Fruit fly (Drosophila melanogaster): ENCODE data around the gene JMJD7.

The JMJD7 gene

dm6 chr3L:13403141-13403867 lies 46.8 kb downstream of the JMJD7 start (continued):
- TF ChIP-seq CG17359 (tag; optimal IDR thresholded peaks at IDR 0.05) (no peak), usp (GFP tag; optimal IDR thresholded peaks at IDR 0.05) (no peak), Blimp-1 (GFP tag; optimal IDR thresholded peaks at IDR 0.05) (peak; percentile 36), pfk (GFP tag; optimal IDR thresholded peaks at IDR 0.05) (no peak), Dek (tag; optimal IDR thresholded peaks at IDR 0.05) (no peak), gcm2 (GFP tag; optimal IDR thresholded peaks at IDR 0.05) (no peak), CG15269 (tag; optimal IDR thresholded peaks at IDR 0.05) (no peak), ac (GFP tag; optimal IDR thresholded peaks at IDR 0.05) (no peak), CG4707 (GFP tag; optimal IDR thresholded peaks at IDR 0.05) (no peak), sob (GFP tag; IDR thresholded peaks at IDR 0.05) (no peak), otp (GFP tag; IDR thresholded peaks at IDR 0.05) (no peak), CG11695 (GFP tag; IDR thresholded peaks at IDR 0.05) (no peak), Gsc (GFP tag; IDR thresholded peaks at IDR 0.05) (no peak), CG8765 (GFP tag; IDR thresholded peaks at IDR 0.05) (no peak), Ets97D (GFP tag; optimal IDR thresholded peaks at IDR 0.05) (no peak), Adf1 (GFP tag; IDR thresholded peaks at IDR 0.05) (no peak), CG13287 (GFP tag; IDR thresholded peaks at IDR 0.05; ENCODE audit: partially characterized antibody) (0 out of 2 replicates have a peak, but pooled peaks have one; percentile 21), bcd (GFP tag; optimal IDR thresholded peaks at IDR 0.05) (peak; percentile 21), CG12236 (GFP tag; optimal IDR thresholded peaks at IDR 0.05) (no peak), ara (GFP tag; IDR thresholded peaks at IDR 0.05) (no peak), Hey (tag; optimal IDR thresholded peaks at IDR 0.05) (no peak), CG1602 (GFP tag; optimal IDR thresholded peaks at IDR 0.05) (no peak), vnd (GFP tag; IDR thresholded peaks at IDR 0.05; ENCODE audit: partially characterized antibody) (no peak), CG2712 (tag; optimal IDR thresholded peaks at IDR 0.05) (peak; percentile 70), btn (GFP tag; optimal IDR thresholded peaks at IDR 0.05) (no peak), NfI (GFP tag; optimal IDR thresholded peaks at IDR 0.05) (no peak), Dad (GFP tag; optimal IDR thresholded peaks at IDR 0.05) (no peak), Dbx (GFP tag; IDR thresholded peaks at IDR 0.05) (no peak), ci (GFP tag; IDR thresholded peaks at IDR 0.05) (no peak), Hsf (GFP tag; optimal IDR thresholded peaks at IDR 0.05) (no peak), sr (GFP tag; IDR thresholded peaks at IDR 0.05) (peak; percentile 90), H15 (GFP tag; IDR thresholded peaks at IDR 0.05) (no peak), hth (optimal IDR thresholded peaks at IDR 0.05) (no peak), CG11398 (GFP tag; optimal IDR thresholded peaks at IDR 0.05) (no peak), croc (GFP tag; conservative IDR thresholded peaks at IDR 0.05) (no peak; the same call in 2 of the 3 replicates), CG11456 (GFP tag; IDR thresholded peaks at IDR 0.05) (no peak), CrebB (tag; optimal IDR thresholded peaks at IDR 0.05) (no peak), run (tag; optimal IDR thresholded peaks at IDR 0.05) (no peak), CG5180 (GFP tag; optimal IDR thresholded peaks at IDR 0.05) (no peak), inv (GFP tag; IDR thresholded peaks at IDR 0.05; ENCODE audit: partially characterized antibody) (no peak), hb (GFP tag; IDR thresholded peaks at IDR 0.05; ENCODE audit: partially characterized antibody) (no peak), CG11247 (GFP tag; IDR thresholded peaks at IDR 0.05) (no peak), CG7556 (GFP tag; optimal IDR thresholded peaks at IDR 0.05) (peak; percentile 51), sc (optimal IDR thresholded peaks at IDR 0.05) (no peak), sc (GFP tag; optimal IDR thresholded peaks at IDR 0.05) (peak; percentile 30), NC2β (GFP tag; optimal IDR thresholded peaks at IDR 0.05) (no peak), ftz-f1 (GFP tag; optimal IDR thresholded peaks at IDR 0.05) (no peak), sisA (GFP tag; IDR thresholded peaks at IDR 0.05) (no peak), CG15479 (GFP tag; optimal IDR thresholded peaks at IDR 0.05) (no peak), CG1024 (GFP tag; IDR thresholded peaks at IDR 0.05) (no peak), CG6689 (GFP tag; IDR thresholded peaks at IDR 0.05) (peak; percentile 48)

Data from whole organism, embryonic.